Fruit fly (Drosophila melanogaster) whole organism, pupa: ENCODE measurements around the gene CG2519.

ENCODE experiments used
- CG13204 ChIP-seq: fragments of 200-800 bp; sonication (Bioruptor generic); optimal IDR thresholded peaks from 2 replicates; lab custom pipeline; 2018; ENCODE audit warnings: missing biosample characterization, mild to moderate bottlenecking, missing genetic modification characterization, moderate library complexity
- CG8159 ChIP-seq: fragments of 200-800 bp; sonication (Bioruptor generic); optimal IDR thresholded peaks from 3 replicates; lab custom pipeline; 2018; ENCODE audit warnings: missing biosample characterization, mild to moderate bottlenecking, missing genetic modification characterization, moderate library complexity
- CG9948 ChIP-seq: fragments of 200-800 bp; sonication (Bioruptor generic); optimal IDR thresholded peaks from 2 replicates; lab custom pipeline; 2018; ENCODE audit warnings: missing biosample characterization, mild to moderate bottlenecking, missing genetic modification characterization, moderate library complexity

dm6 chr3R:5588573-5588972, 41.0 kb upstream of the CG2519 start, which contains the start of gene PolZ2:
- TF ChIP-seq CG13204, result no peak
- no peak for TF ChIP-seq CG8159 (tag; lab: Kevin White, UChicago)
- no peak for TF ChIP-seq CG9948 (tag; lab: Kevin White, UChicago)
